Fruit fly (Drosophila melanogaster) whole organism, embryonic: ENCODE data around the gene Gale.

Experiments used
- Adf1 ChIP-seq: fragments of 200-800 bp; sonication (Bioruptor generic); IDR thresholded peaks from 2 replicates; pipeline ENCODE4 v1.3.6; 2022; ENCODE audit warnings: missing biosample characterization, missing genetic modification characterization
- Bgb ChIP-seq: fragments of 200-800 bp; sonication (Bioruptor generic); IDR thresholded peaks from 2 replicates; pipeline ENCODE4 v1.3.6; 2022; ENCODE audit warnings: missing biosample characterization, missing genetic modification characterization; ENCODE audit not compliant: partially characterized antibody
- BtbVII ChIP-seq: fragments of 200-800 bp; sonication (Bioruptor generic); optimal IDR thresholded peaks from 3 replicates; lab custom pipeline; 2017; ENCODE audit warnings: missing biosample characterization, mild to moderate bottlenecking, missing genetic modification characterization
- CG10462 ChIP-seq: fragments of 200-800 bp; sonication (Bioruptor generic); optimal IDR thresholded peaks from 2 replicates; lab custom pipeline; 2016; ENCODE audit warnings: missing biosample characterization, missing genetic modification characterization
- CG10543 ChIP-seq: fragments of 200-800 bp; sonication (Bioruptor generic); optimal IDR thresholded peaks from 3 replicates; lab custom pipeline; 2017; ENCODE audit warnings: missing biosample characterization, mild to moderate bottlenecking, missing genetic modification characterization, moderate library complexity
- CG12391 ChIP-seq: fragments of 200-800 bp; sonication (Bioruptor generic); optimal IDR thresholded peaks from 3 replicates; lab custom pipeline; 2018; ENCODE audit warnings: missing biosample characterization, mild to moderate bottlenecking, missing genetic modification characterization, moderate library complexity
- CG12744 ChIP-seq: fragments of 200-800 bp; sonication (Bioruptor generic); optimal IDR thresholded peaks from 2 replicates; lab custom pipeline; 2016; ENCODE audit warnings: missing biosample characterization, missing genetic modification characterization
- CG15514 ChIP-seq: fragments of 200-800 bp; sonication (Bioruptor generic); optimal IDR thresholded peaks from 3 replicates; lab custom pipeline; 2017; ENCODE audit warnings: missing biosample characterization, missing genetic modification characterization, mild to moderate bottlenecking, moderate library complexity, missing genetic modification reagents
- CG17359 ChIP-seq: fragments of 200-800 bp; sonication (Bioruptor generic); optimal IDR thresholded peaks from 3 replicates; lab custom pipeline; 2018; ENCODE audit warnings: missing biosample characterization, mild to moderate bottlenecking, missing genetic modification characterization, moderate library complexity
- CG17829 ChIP-seq: fragments of 200-800 bp; optimal IDR thresholded peaks from 2 replicates; lab custom pipeline; 2019; ENCODE audit warnings: missing biosample characterization, mild to moderate bottlenecking, missing genetic modification characterization, moderate library complexity
- CG18476 ChIP-seq: fragments of 200-800 bp; sonication (Bioruptor generic); optimal IDR thresholded peaks from 2 replicates; lab custom pipeline; 2016; ENCODE audit warnings: missing biosample characterization, mild to moderate bottlenecking, missing genetic modification characterization
- CG18764 ChIP-seq: fragments of 200-800 bp; sonication (Bioruptor generic); optimal IDR thresholded peaks from 3 replicates; lab custom pipeline; 2016; ENCODE audit warnings: missing biosample characterization, missing genetic modification characterization
- CG3065 ChIP-seq: fragments of 200-800 bp; sonication (Bioruptor generic); optimal IDR thresholded peaks from 2 replicates; lab custom pipeline; 2016; ENCODE audit warnings: missing biosample characterization, missing genetic modification characterization
- CG4360 ChIP-seq: fragments of 200-800 bp; sonication (Bioruptor generic); IDR thresholded peaks from 2 replicates; pipeline ENCODE4 v1.3.6; 2022; ENCODE audit warnings: missing biosample characterization, missing genetic modification characterization
- CG4730 ChIP-seq: fragments of 200-800 bp; sonication (Bioruptor generic); IDR thresholded peaks from 2 replicates; pipeline ENCODE4 v1.3.6; 2022; ENCODE audit warnings: missing biosample characterization, missing genetic modification characterization
- CG4854 ChIP-seq: fragments of 200-800 bp; sonication (Bioruptor generic); optimal IDR thresholded peaks from 2 replicates; lab custom pipeline; 2016; ENCODE audit warnings: missing biosample characterization, missing genetic modification characterization, inconsistent platforms
- CG7745 ChIP-seq: fragments of 200-800 bp; sonication (Bioruptor generic); optimal IDR thresholded peaks from 2 replicates; lab custom pipeline; 2018; ENCODE audit warnings: missing biosample characterization, mild to moderate bottlenecking, missing genetic modification characterization, moderate library complexity
- CG8281 ChIP-seq: fragments of 200-800 bp; sonication (Bioruptor generic); optimal IDR thresholded peaks from 2 replicates; lab custom pipeline; 2018; ENCODE audit warnings: missing biosample characterization, mild to moderate bottlenecking, missing genetic modification characterization, moderate library complexity
- CG8359 ChIP-seq: fragments of 200-800 bp; sonication (Bioruptor generic); optimal IDR thresholded peaks from 2 replicates; lab custom pipeline; 2017; ENCODE audit warnings: missing biosample characterization, mild to moderate bottlenecking, missing genetic modification characterization, borderline replicate concordance
- CG8478 ChIP-seq: fragments of >200 bp; optimal IDR thresholded peaks from 2 replicates; lab custom pipeline; 2018
- CG9609 ChIP-seq: fragments of 200-800 bp; sonication (Bioruptor generic); optimal IDR thresholded peaks from 3 replicates; lab custom pipeline; 2016; ENCODE audit warnings: missing biosample characterization, missing genetic modification characterization
- CrebB ChIP-seq: fragments of 200-800 bp; sonication (Bioruptor generic); optimal IDR thresholded peaks from 3 replicates; lab custom pipeline; 2018; ENCODE audit warnings: missing biosample characterization, mild to moderate bottlenecking, missing genetic modification characterization
- Drgx ChIP-seq: fragments of 200-800 bp; sonication (Bioruptor generic); IDR thresholded peaks from 2 replicates; pipeline ENCODE4 v1.3.6; 2022; ENCODE audit warnings: missing biosample characterization, missing genetic modification characterization
- E2f2 ChIP-seq: fragments of 200-800 bp; sonication (Bioruptor generic); IDR thresholded peaks from 2 replicates; pipeline ENCODE4 v1.3.6; 2022; ENCODE audit warnings: missing biosample characterization, missing genetic modification characterization
- Fer3 ChIP-seq: fragments of 200-800 bp; sonication (Bioruptor generic); optimal IDR thresholded peaks from 2 replicates; lab custom pipeline; 2018; ENCODE audit warnings: missing biosample characterization, mild to moderate bottlenecking, missing genetic modification characterization, moderate library complexity
- Hr39 ChIP-seq: fragments of >200 bp; optimal IDR thresholded peaks from 2 replicates; lab custom pipeline; 2017
- Kr ChIP-seq: fragments of 200-800 bp; sonication (Bioruptor generic); optimal IDR thresholded peaks from 2 replicates; lab custom pipeline; 2017; ENCODE audit warnings: missing biosample characterization, mild to moderate bottlenecking, missing genetic modification characterization
- MTF-1 ChIP-seq: fragments of 200-800 bp; sonication (Bioruptor generic); optimal IDR thresholded peaks from 2 replicates; lab custom pipeline; 2018; ENCODE audit warnings: missing biosample characterization, mild to moderate bottlenecking, missing genetic modification characterization, borderline replicate concordance
- PHDP ChIP-seq: fragments of 200-800 bp; sonication (Bioruptor generic); optimal IDR thresholded peaks from 3 replicates; lab custom pipeline; 2018; ENCODE audit warnings: missing biosample characterization, mild to moderate bottlenecking, missing genetic modification characterization, moderate library complexity
- Ptx1 ChIP-seq: fragments of 200-800 bp; sonication (Bioruptor generic); IDR thresholded peaks from 2 replicates; pipeline ENCODE4 v1.3.6; 2022; ENCODE audit warnings: missing biosample characterization, missing genetic modification characterization
- Tbp ChIP-seq: fragments of >200 bp; optimal IDR thresholded peaks from 2 replicates; lab custom pipeline; 2018; ENCODE audit warnings: missing biosample characterization, missing genetic modification characterization
- Xbp1 ChIP-seq: fragments of 200-800 bp; sonication (Bioruptor generic); optimal IDR thresholded peaks from 3 replicates; lab custom pipeline; 2016; ENCODE audit warnings: missing biosample characterization, mild to moderate bottlenecking, missing genetic modification characterization
- ab ChIP-seq: fragments of 200-800 bp; sonication (Bioruptor generic); optimal IDR thresholded peaks from 2 replicates; lab custom pipeline; 2016; ENCODE audit warnings: missing biosample characterization, missing genetic modification characterization
- abd-A ChIP-seq: fragments of 200-800 bp; sonication (Bioruptor generic); optimal IDR thresholded peaks from 3 replicates; lab custom pipeline; 2019; ENCODE audit warnings: missing biosample characterization, mild to moderate bottlenecking, missing genetic modification characterization, moderate library complexity
- chn ChIP-seq: fragments of 200-800 bp; sonication (Bioruptor generic); optimal IDR thresholded peaks from 2 replicates; lab custom pipeline; 2016; ENCODE audit warnings: missing biosample characterization, missing genetic modification characterization
- croc ChIP-seq: fragments of 200-800 bp; sonication (Bioruptor generic); conservative IDR thresholded peaks from 3 replicates; pipeline ENCODE4 v1.3.6; 2022; ENCODE audit warnings: missing biosample characterization, missing genetic modification characterization
- ftz-f1 ChIP-seq: fragments of 200-800 bp; sonication (Bioruptor generic); optimal IDR thresholded peaks from 2 replicates; lab custom pipeline; 2016; ENCODE audit warnings: missing biosample characterization, missing genetic modification characterization
- h ChIP-seq: fragments of >200 bp; optimal IDR thresholded peaks from 2 replicates; lab custom pipeline; 2017
- ham ChIP-seq: fragments of 200-800 bp; sonication (Bioruptor generic); IDR thresholded peaks from 2 replicates; pipeline ENCODE4 v1.3.6; 2022; ENCODE audit warnings: missing biosample characterization, missing genetic modification characterization
- jigr1 ChIP-seq: fragments of 200-800 bp; sonication (Bioruptor generic); IDR thresholded peaks from 3 replicates; pipeline ENCODE4 v1.3.6; 2022; ENCODE audit warnings: missing biosample characterization, missing genetic modification characterization
- mam ChIP-seq: fragments of 200-800 bp; sonication (Bioruptor generic); optimal IDR thresholded peaks from 3 replicates; lab custom pipeline; 2016; ENCODE audit warnings: missing biosample characterization, missing genetic modification characterization
- mld ChIP-seq: fragments of 200-800 bp; sonication (Bioruptor generic); IDR thresholded peaks from 3 replicates; pipeline ENCODE4 v1.3.6; 2022; ENCODE audit warnings: missing biosample characterization, missing genetic modification characterization; ENCODE audit not compliant: partially characterized antibody
- nerfin-1 ChIP-seq: fragments of 200-800 bp; sonication (Bioruptor generic); optimal IDR thresholded peaks from 3 replicates; lab custom pipeline; 2019; ENCODE audit warnings: missing biosample characterization, mild to moderate bottlenecking, missing genetic modification characterization, moderate library complexity
- org-1 ChIP-seq: fragments of 200-800 bp; sonication (Bioruptor generic); optimal IDR thresholded peaks from 2 replicates; lab custom pipeline; 2017; ENCODE audit warnings: missing biosample characterization, missing genetic modification characterization
- peb ChIP-seq: fragments of 200-800 bp; sonication (Bioruptor generic); IDR thresholded peaks from 2 replicates; pipeline ENCODE4 v1.3.6; 2022; ENCODE audit warnings: missing biosample characterization, missing genetic modification characterization
- pfk ChIP-seq: fragments of 200-800 bp; sonication (Bioruptor generic); optimal IDR thresholded peaks from 2 replicates; lab custom pipeline; 2018; ENCODE audit warnings: missing biosample characterization, mild to moderate bottlenecking, missing genetic modification characterization, moderate library complexity
- pnt ChIP-seq: fragments of 200-800 bp; sonication (Bioruptor generic); optimal IDR thresholded peaks from 3 replicates; lab custom pipeline; 2016; ENCODE audit warnings: missing biosample characterization, missing genetic modification characterization
- pum ChIP-seq: fragments of 200-800 bp; sonication (Bioruptor generic); optimal IDR thresholded peaks from 2 replicates; lab custom pipeline; 2016; ENCODE audit warnings: missing biosample characterization, missing genetic modification characterization
- sim ChIP-seq: fragments of 200-800 bp; sonication (Bioruptor generic); IDR thresholded peaks from 2 replicates; pipeline ENCODE4 v1.3.6; 2022; ENCODE audit warnings: missing biosample characterization, missing genetic modification characterization
- wor ChIP-seq: fragments of 200-800 bp; sonication (Bioruptor generic); IDR thresholded peaks from 2 replicates; pipeline ENCODE4 v1.3.6; 2022; ENCODE audit warnings: missing biosample characterization, missing genetic modification characterization

The Gale gene

DNA sequence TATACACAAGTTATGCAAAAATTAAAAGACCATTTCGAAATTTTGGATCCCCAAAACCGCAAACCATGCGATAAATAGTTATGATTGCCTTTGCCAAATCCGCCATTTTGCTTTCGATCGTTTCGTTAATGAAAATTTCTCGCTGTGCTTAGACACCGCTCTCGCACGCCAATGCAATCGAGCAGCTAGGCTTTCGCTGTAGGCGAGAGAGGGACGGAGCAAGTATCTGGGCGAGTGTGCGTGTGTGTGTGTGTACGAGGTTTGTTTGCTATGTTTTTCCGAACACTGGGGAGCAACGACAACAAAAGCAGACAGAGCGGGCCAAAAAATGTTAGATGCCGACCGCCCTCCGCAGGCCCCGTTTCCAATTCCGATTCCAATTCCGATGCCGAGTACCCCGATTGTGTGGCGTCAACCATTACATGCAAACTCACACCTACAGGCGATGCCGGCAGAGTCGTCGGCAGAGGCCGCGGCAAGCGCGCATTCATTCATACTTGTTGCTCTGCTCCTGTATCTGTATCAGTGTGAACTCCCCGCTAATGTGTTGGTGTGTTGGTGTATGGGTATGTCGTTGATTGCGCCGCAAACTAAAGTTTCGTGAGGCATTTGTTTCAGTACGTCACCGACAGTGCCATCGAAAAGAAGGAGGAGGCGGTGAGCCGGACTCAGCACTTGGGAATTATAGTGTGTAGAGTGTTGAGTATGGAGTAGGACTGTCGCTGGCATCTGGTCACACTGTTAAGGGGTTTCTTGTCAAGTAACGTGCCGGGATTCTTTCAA lies 20.3 kb upstream of the Gale start (continued):
- TF ChIP-seq CG8281 (tag; lab: Kevin White, UChicago) = no peak
- peak; percentile 9; the same call in 1 of the 3 replicates for TF ChIP-seq jigr1 (GFP tag; lab: Robert Waterston, UW)
- peak; percentile 27 for TF ChIP-seq chn
- peak; percentile 65 for TF ChIP-seq Drgx (GFP tag; lab: Robert Waterston, UW)
- TF ChIP-seq peb (GFP tag; lab: Robert Waterston, UW) = no peak
- peak; percentile 67 for TF ChIP-seq ab (GFP tag; lab: Kevin White, UChicago)
- TF ChIP-seq Kr (GFP tag; lab: Kevin White, UChicago) = no peak
- TF ChIP-seq abd-A (tag; lab: Kevin White, UChicago) = peak; percentile 99
- TF ChIP-seq Fer3 = peak; percentile 11
- peak; percentile 100 for TF ChIP-seq Adf1 (GFP tag; lab: Robert Waterston, UW)
- peak; percentile 92 for TF ChIP-seq CG8478 (lab: Kevin White, UChicago)
- no peak for TF ChIP-seq CG12744
- peak; percentile 16 for TF ChIP-seq pnt (GFP tag; lab: Kevin White, UChicago)
- no peak for TF ChIP-seq mld (GFP tag; lab: Robert Waterston, UW)
- no peak for TF ChIP-seq croc (GFP tag; lab: Robert Waterston, UW)
- no peak for TF ChIP-seq CG8359 (GFP tag; lab: Kevin White, UChicago)
- no peak for TF ChIP-seq CG3065 (GFP tag; lab: Kevin White, UChicago)
- TF ChIP-seq BtbVII (GFP tag; lab: Kevin White, UChicago) = peak; percentile 63
- TF ChIP-seq CG12391 (tag; lab: Kevin White, UChicago) = peak; percentile 0
- no peak for TF ChIP-seq h (lab: Kevin White, UChicago)
- peak; percentile 46 for TF ChIP-seq pfk (GFP tag; lab: Kevin White, UChicago)
- TF ChIP-seq mam (GFP tag; lab: Kevin White, UChicago) = peak; percentile 31
- peak; percentile 59; the same call in 1 of the 2 replicates for TF ChIP-seq Ptx1 (GFP tag; lab: Robert Waterston, UW)
- no peak for TF ChIP-seq Xbp1 (GFP tag; lab: Kevin White, UChicago)
- TF ChIP-seq PHDP (tag; lab: Kevin White, UChicago) = no peak
- TF ChIP-seq CG4360 (GFP tag; lab: Robert Waterston, UW) = peak; percentile 47
- TF ChIP-seq CG15514 (GFP tag; lab: Kevin White, UChicago) = peak; percentile 56
- TF ChIP-seq Bgb (GFP tag; lab: Robert Waterston, UW) = peak; percentile 66; the same call in 1 of the 2 replicates
- peak; percentile 100 for TF ChIP-seq CG10543 (GFP tag; lab: Kevin White, UChicago)
- peak; percentile 54 for TF ChIP-seq nerfin-1 (tag; lab: Kevin White, UChicago)
- no peak for TF ChIP-seq pum (GFP tag; lab: Kevin White, UChicago)
- TF ChIP-seq CG18476 = no peak
- TF ChIP-seq CG4854 (GFP tag; lab: Kevin White, UChicago) = no peak
- TF ChIP-seq CG17829 (tag; lab: Kevin White, UChicago) = peak; percentile 18
- TF ChIP-seq CG4730 (GFP tag; lab: Robert Waterston, UW) = peak; percentile 8; the same call in 1 of the 2 replicates
- no peak for TF ChIP-seq ham (GFP tag; lab: Robert Waterston, UW)
- 0 out of 2 replicates have a peak, but pooled peaks have one; percentile 20 for TF ChIP-seq wor (GFP tag; lab: Robert Waterston, UW)
- TF ChIP-seq sim (GFP tag; lab: Robert Waterston, UW) = no peak
- no peak for TF ChIP-seq CG10462 (GFP tag; lab: Kevin White, UChicago)
- peak; percentile 7 for TF ChIP-seq CG18764 (GFP tag; lab: Kevin White, UChicago)
- TF ChIP-seq ftz-f1 (GFP tag; lab: Kevin White, UChicago) = peak; percentile 89
- TF ChIP-seq Hr39 (lab: Kevin White, UChicago) = no peak
- peak; percentile 70 for TF ChIP-seq CrebB (tag; lab: Kevin White, UChicago)
- TF ChIP-seq org-1 (GFP tag; lab: Kevin White, UChicago) = peak; percentile 24
- peak; percentile 29 for TF ChIP-seq CG17359
- TF ChIP-seq MTF-1 (GFP tag; lab: Kevin White, UChicago) = no peak
- no peak for TF ChIP-seq Tbp (GFP tag; lab: Kevin White, UChicago)
- TF ChIP-seq CG7745 (tag; lab: Kevin White, UChicago) = no peak
- TF ChIP-seq E2f2 = no peak; the same call in 1 of the 2 replicates
- peak; percentile 21 for TF ChIP-seq CG9609 (GFP tag; lab: Kevin White, UChicago)
